Worm (Caenorhabditis elegans): ENCODE results near the gene Y75B8A.63.

Gene Y75B8A.63

DNA sequence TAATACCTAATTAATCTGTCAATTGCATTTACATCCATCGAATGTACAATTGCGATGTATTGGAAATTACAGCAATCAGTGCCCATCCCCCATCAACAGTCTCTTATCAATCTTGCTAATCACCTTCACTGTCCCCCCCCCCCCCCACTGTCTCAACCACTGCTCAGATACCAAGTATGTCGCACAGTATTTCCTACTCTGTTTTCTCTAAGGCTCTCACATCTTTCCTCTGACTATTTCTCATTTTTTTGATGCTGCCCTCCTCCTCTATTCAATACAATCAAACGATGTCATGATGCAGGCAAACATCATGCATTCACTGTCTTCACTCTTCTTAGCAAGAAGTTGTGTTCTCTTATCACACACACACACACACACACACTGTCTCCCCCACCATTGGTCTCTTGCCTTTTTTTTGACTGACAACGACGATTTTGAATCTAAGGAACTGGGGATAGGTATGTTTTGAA, at the start of gene Y75B8A.63, which contains the start of gene zip-12:
TSS of gene Y75B8A.63 (plus strand) at position 420 of the 470 bp plus-strand sequence.
TSS of gene zip-12 (plus strand) at position 387 of the 470 bp plus-strand sequence.
- TF ChIP-seq W03F9.2 (tag; optimal IDR thresholded peaks at IDR 0.05) (no peak), dao-5 (tag; optimal IDR thresholded peaks at IDR 0.05) (no peak), him-1 (tag; optimal IDR thresholded peaks at IDR 0.05) (no peak)

DNA sequence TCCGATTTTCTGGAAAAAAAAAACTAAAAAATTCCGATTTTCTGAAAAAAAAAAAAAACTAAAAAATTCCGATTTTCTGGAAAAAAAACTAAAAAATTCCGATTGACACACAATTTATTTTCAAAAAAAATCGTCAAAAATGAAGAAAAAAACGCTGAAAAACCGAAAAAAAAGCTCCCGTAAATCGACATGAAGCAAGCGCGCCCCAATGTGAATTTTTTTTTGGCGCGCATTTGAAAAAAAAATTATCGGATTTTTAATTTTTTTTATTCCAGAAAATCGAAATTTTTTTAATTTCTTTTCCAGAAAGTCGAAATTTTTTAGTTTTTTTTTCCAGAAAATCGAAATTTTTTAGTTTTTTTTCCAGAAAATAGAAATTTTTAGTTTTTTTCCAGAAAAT, 49.0 kb upstream of the Y75B8A.63 start:
- TF ChIP-seq W03F9.2 (tag; optimal IDR thresholded peaks at IDR 0.05) (no peak), him-1 (tag; optimal IDR thresholded peaks at IDR 0.05) (no peak), dao-5 (tag; optimal IDR thresholded peaks at IDR 0.05) (no peak)

DNA sequence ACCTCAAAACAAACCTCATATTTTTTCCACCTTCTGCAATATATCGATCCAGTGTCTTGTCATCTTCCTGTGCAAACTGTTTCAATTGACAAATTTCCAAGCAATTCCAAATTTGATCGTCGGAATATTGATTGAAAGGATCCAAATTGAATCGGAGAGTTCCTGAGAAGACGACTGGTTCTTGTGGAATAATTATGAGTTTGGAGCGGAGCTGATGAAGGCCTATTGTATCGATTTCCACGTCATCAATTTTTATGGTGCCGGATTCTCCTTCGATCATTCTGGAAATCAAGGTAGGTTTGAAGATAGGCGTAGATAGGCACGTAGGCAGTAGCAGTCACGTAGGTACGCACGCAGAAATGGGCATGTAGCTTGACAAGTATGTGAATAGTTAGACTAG, 43.6 kb upstream of the Y75B8A.63 start:
- no peak for TF ChIP-seq W03F9.2 (tag; optimal IDR thresholded peaks at IDR 0.05)
- TF ChIP-seq dao-5 (tag; optimal IDR thresholded peaks at IDR 0.05): no peak
- no peak for TF ChIP-seq him-1 (tag; optimal IDR thresholded peaks at IDR 0.05)

DNA sequence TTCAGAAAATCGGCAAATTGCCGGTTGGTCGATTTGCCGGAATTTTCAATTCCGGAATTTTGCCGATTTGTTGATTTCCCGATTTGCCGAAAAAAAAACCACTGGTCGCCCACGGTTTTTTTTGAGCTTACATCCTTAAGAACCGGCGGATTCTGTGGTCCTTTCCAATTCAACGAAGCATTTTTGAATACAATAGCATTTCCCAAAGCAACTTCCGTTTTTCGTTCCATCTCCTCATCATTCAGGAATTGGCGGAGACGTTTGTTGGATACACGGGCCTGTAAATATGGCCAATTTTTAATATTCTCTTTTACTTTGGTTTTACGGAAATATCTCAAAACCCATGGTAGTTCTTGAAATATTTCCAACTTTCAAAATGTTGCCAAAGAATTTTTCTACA, 35.3 kb upstream of the Y75B8A.63 start:
- TF ChIP-seq dao-5 (tag; optimal IDR thresholded peaks at IDR 0.05) (no peak), him-1 (tag; optimal IDR thresholded peaks at IDR 0.05) (no peak), W03F9.2 (tag; optimal IDR thresholded peaks at IDR 0.05) (no peak)

DNA sequence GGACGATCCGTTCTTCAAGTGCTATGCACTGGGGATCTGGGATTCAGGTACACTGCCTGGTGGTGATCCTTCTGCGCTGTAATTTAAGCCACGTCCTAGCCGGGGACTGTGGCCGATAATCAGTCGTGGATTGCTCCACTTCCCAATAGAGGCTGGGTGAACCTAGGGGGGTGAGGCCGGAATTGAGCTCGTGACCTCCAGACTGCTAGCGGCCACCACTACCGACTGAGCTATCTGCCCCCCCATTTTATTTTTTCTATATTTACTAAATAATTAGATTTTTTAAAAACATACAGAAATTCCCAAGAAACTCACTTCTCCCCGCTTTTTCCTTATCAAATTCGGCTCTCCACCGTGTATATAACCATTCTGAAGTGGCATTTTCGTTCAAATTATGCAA, 30.4 kb upstream of the Y75B8A.63 start:
- TF ChIP-seq dao-5 (tag; optimal IDR thresholded peaks at IDR 0.05) (no peak), W03F9.2 (tag; optimal IDR thresholded peaks at IDR 0.05) (no peak)

DNA sequence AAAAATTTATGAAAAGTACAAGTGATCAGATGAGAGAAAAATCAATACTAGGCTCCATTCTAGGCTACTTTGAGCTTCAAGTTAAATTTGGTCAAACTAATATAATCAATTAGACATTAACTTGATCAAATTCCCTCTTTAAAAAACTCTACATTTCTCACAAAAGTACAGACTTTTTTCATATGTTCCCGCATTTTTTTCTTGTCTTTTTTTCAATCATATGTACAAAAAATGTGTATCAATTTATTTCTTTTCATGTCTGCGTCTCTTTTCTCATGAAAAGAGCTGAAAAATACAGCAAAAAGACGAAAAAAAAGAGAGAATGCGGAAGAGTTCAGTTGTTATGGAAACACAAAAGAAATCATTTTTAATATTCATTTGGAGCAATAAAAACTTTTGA, 28.5 kb upstream of the Y75B8A.63 start:
- TF ChIP-seq W03F9.2 (tag; optimal IDR thresholded peaks at IDR 0.05) (no peak), dao-5 (tag; optimal IDR thresholded peaks at IDR 0.05) (no peak), him-1 (tag; optimal IDR thresholded peaks at IDR 0.05) (no peak)

DNA sequence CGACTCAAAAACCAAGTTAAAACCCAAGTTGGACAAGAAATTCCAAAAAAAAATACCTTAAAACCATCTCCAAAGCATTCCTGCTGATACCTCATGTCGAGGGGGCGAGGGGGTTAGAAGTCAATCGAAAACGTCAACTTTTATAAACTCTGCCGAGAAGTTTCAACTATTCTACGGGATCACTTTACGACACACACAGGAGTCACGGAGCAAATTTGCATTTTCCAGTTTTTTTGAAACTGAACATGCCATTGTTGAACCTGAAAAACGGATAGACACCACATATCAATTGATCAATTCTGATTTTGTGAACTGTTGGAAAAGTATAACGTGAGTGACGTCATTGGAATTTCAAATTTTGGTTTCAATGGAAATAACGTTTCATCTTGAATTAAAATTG, 24.7 kb upstream of the Y75B8A.63 start, which contains the start of gene mrp-8:
TSS of gene mrp-8 (minus strand) at position 101 of the 400 bp plus-strand sequence.
- no peak for TF ChIP-seq him-1 (tag; optimal IDR thresholded peaks at IDR 0.05)
- no peak for TF ChIP-seq dao-5 (tag; optimal IDR thresholded peaks at IDR 0.05)
- TF ChIP-seq W03F9.2 (tag; optimal IDR thresholded peaks at IDR 0.05): no peak

DNA sequence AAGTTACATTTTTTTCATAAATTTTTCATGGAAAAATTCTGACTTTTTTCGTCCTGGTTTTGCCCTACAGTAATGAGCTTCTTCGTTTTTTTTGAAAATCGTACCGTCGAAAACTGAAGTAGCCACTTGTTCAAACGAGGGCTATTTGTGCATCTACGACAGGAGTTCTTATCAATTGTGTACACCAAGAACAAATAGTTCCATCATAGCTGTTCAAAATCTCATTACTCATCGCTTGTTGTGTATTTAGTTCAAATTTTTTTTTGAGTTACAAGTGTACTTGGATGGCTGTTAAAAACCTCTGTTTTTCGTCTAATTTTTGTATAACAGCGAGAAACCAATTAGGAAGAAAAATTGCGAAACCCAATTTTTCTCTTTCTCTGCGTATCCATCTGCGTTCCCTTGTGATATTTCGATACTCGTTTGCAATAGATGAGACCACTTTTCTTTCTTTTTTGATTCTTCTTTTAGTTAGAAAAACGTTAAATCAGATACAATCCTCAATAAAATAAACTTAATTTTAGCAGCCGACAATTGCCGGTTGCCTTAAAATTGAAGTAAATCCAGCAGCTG, 22.9 kb upstream of the Y75B8A.63 start:
- TF ChIP-seq dao-5 (tag; optimal IDR thresholded peaks at IDR 0.05) (no peak), W03F9.2 (tag; optimal IDR thresholded peaks at IDR 0.05) (no peak), him-1 (tag; optimal IDR thresholded peaks at IDR 0.05) (no peak)

DNA sequence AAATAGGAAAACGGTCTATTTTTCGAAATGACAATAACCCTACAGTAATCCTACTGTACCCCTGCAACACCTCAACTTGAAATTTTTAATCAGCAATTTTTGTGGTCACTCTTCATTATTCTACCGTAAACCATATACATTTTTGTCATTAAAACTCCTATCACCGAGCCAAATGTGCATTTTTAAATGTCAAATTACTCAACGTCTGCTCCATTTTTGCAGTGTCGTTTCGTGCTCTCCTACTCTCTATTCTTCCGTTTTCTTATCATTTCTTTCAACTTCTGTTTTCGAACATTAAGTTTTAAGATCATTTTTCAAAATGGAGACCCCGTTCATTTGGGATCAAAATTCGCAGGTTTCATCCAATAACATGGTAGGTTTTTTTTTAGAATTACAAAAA, 20.3 kb upstream of the Y75B8A.63 start, which contains the start of gene pqn-92:
TSS of gene pqn-92 (plus strand) at position 307 of the 400 bp plus-strand sequence.
- TF ChIP-seq W03F9.2 (tag; optimal IDR thresholded peaks at IDR 0.05) (no peak), him-1 (tag; optimal IDR thresholded peaks at IDR 0.05) (no peak), dao-5 (tag; optimal IDR thresholded peaks at IDR 0.05) (no peak)

DNA sequence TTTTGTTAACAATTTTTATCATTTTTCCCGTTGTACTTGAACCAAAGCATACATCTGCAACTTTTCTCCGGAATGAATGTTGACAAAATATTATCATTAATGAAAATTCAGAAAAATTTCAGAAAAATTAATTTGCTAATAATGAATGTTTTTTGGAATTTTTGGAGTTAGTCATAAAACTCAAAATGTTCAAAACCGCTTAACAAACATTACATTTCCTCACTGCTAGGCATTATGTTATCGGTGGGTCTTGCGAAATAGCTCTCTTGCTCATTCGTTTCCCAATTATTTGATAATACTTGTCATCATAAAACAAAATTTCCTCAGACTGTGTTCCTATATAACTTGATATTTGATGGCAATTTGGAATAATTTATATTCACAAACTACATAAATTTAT, 14.9 kb upstream of the Y75B8A.63 start, which contains the start of gene Y75B8A.39:
TSS of gene Y75B8A.39 (plus strand) at position 301 of the 400 bp plus-strand sequence.
- TF ChIP-seq him-1 (tag; optimal IDR thresholded peaks at IDR 0.05): no peak
- no peak for TF ChIP-seq W03F9.2 (tag; optimal IDR thresholded peaks at IDR 0.05)
- no peak for TF ChIP-seq dao-5 (tag; optimal IDR thresholded peaks at IDR 0.05)

DNA sequence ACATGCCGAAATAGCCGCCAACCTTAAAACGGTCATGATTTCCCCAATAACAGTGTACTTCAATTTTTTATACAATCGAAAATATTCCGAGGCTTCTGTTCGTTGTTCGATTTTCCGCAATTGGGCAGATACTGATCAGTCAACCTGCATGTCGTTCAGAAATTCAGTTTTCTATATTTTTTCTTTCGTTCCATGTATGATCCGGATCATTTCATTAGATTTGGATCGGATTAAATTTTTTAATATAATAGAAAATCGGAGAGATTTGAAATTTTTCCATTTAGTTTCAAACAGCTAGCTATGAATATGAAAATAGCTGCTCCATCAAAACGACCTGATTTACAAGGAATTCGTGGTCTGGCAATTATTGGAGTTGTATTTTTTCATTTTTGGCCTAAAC, 12.6 kb upstream of the Y75B8A.63 start, which contains the start of gene Y75B8A.37:
TSS of gene Y75B8A.37 (plus strand) at position 301 of the 400 bp plus-strand sequence.
- TF ChIP-seq dao-5 (tag; optimal IDR thresholded peaks at IDR 0.05) (no peak), W03F9.2 (tag; optimal IDR thresholded peaks at IDR 0.05) (no peak), him-1 (tag; optimal IDR thresholded peaks at IDR 0.05) (no peak)

DNA sequence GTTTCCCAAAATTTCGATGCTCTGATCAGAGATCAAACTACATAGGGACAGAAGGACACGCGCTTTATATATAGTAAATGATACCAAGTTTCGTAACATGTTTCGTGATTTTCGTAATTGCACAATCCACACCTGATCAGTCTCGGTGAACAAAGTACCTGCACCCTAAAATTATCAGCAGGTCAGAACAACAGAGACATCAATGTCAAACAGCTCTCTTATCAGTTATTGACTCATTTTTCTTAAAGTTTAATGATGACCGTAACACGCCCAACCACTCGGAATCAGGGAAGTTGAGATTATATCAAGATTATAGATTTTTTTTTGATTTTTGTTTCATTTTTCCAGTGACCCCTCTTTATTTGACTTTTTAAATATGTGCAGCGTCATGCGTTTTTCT, 10.3 kb upstream of the Y75B8A.63 start:
- no peak for TF ChIP-seq him-1 (tag; optimal IDR thresholded peaks at IDR 0.05)
- no peak for TF ChIP-seq W03F9.2 (tag; optimal IDR thresholded peaks at IDR 0.05)
- TF ChIP-seq dao-5 (tag; optimal IDR thresholded peaks at IDR 0.05): no peak

DNA sequence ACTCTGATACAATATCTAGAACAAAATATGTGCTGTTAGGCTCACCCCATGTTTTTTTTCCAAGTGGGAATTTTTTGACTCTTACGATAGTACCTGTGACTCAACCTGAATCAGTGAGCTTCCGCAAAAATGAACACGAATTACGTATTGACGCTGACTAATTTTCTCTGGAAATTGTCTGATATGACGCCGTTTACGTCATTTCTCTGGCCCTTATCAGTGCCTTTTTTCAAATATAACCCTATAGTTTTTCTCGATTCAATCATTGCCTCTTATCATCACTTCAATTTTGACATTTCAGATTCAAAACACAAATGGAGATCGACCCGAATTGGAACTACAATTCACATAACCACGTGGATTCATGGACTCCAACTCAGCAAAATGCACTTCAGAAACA, 9.0 kb upstream of the Y75B8A.63 start, which contains the start of gene Y75B8A.28:
TSS of gene Y75B8A.28 (plus strand) at position 296 of the 400 bp plus-strand sequence.
- TF ChIP-seq him-1 (tag; optimal IDR thresholded peaks at IDR 0.05): no peak
- no peak for TF ChIP-seq W03F9.2 (tag; optimal IDR thresholded peaks at IDR 0.05)
- no peak for TF ChIP-seq dao-5 (tag; optimal IDR thresholded peaks at IDR 0.05)

DNA sequence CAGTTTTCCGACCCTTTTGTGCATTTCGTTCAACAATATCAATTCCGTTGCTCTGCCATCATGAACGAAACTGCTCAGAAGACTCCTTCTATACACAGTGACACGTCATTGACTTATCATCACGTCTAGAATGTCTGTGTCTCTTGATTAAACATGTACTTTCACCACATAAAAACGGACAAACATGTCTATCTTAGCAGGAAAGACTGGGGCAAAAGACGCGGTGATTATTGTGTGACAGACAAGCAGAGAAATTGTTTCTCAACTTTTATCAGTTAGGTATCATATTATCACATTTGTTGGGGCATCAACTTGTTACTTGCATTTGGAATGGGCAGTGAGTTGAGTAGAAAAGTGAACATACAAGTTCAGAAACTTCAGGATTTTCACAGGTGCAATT, 2.5 kb upstream of the Y75B8A.63 start:
- no peak for TF ChIP-seq dao-5 (tag; optimal IDR thresholded peaks at IDR 0.05)
- no peak for TF ChIP-seq him-1 (tag; optimal IDR thresholded peaks at IDR 0.05)
- TF ChIP-seq W03F9.2 (tag; optimal IDR thresholded peaks at IDR 0.05): no peak

DNA sequence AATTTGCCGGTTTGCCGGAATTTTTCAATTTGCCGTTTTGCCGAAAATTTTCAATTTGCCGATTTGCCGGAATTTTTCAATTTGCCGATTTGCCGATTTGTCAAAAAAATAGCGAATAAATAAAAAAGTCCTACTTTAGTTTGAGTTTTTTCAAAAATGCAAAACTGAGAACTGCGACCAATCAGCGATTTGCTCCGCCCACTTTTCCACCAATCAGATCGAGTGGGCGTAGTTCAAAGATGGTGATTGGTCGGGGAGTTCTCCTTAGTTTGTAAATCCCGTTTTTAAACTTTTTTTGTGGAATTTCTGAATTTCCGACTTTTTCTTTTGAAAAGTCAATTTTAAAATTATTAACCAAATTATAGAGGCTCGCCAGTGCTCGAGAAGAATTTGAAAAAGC, 3.6 kb downstream of the Y75B8A.63 start:
- TF ChIP-seq W03F9.2 (tag; optimal IDR thresholded peaks at IDR 0.05): no peak
- no peak for TF ChIP-seq him-1 (tag; optimal IDR thresholded peaks at IDR 0.05)
- no peak for TF ChIP-seq dao-5 (tag; optimal IDR thresholded peaks at IDR 0.05)
